Worm (Caenorhabditis elegans): ENCODE results near the gene F54D1.6.

- no peak for TF ChIP-seq lin-11 (tag; optimal IDR thresholded peaks at IDR 0.05)
- TF ChIP-seq peb-1 (tag; optimal IDR thresholded peaks at IDR 0.05): no peak
- TF ChIP-seq skn-1 (tag; optimal IDR thresholded peaks at IDR 0.05): no peak
- no peak for TF ChIP-seq nhr-12 (tag; optimal IDR thresholded peaks at IDR 0.05)
- TF ChIP-seq nhr-237 (tag; optimal IDR thresholded peaks at IDR 0.05): no peak
- TF ChIP-seq lin-39 (tag; optimal IDR thresholded peaks at IDR 0.05): no peak
- TF ChIP-seq lin-13 (GFP tag; optimal IDR thresholded peaks at IDR 0.05): no peak
- TF ChIP-seq zag-1 (tag; optimal IDR thresholded peaks at IDR 0.05): no peak
- no peak for TF ChIP-seq nhr-77 (tag; optimal IDR thresholded peaks at IDR 0.05)
- no peak for TF ChIP-seq aly-2 (tag; optimal IDR thresholded peaks at IDR 0.05)
- TF ChIP-seq unc-62 (GFP tag; optimal IDR thresholded peaks at IDR 0.05): no peak
- TF ChIP-seq snpc-4 (tag; optimal IDR thresholded peaks at IDR 0.05): no peak
- no peak for TF ChIP-seq elt-1 (tag; optimal IDR thresholded peaks at IDR 0.05)
- TF ChIP-seq ZK546.5 (tag; optimal IDR thresholded peaks at IDR 0.05): no peak
These were observed 53.3 kb downstream of the F54D1.6 start for ce11 chrIV:11340735-11341443.
